Worm (Caenorhabditis elegans) whole organism, midembryonic: ENCODE data around the gene F18G5.6.

Source experiments
- T22C8.4 ChIP-seq: fragments of 200-800 bp; sonication (Bioruptor generic); IDR thresholded peaks from 2 replicates; pipeline ENCODE4 v1.3.6; 2022; ENCODE audit warnings: missing genetic modification characterization, missing compliant biosample characterization
- flt-1 ChIP-seq: fragments of 200-800 bp; sonication (Bioruptor generic); IDR thresholded peaks from 2 replicates; pipeline ENCODE4 v1.3.6; 2022; ENCODE audit warnings: missing genetic modification characterization, missing compliant biosample characterization
- med-1 ChIP-seq: sonication (generic microtip); optimal IDR thresholded peaks from 2 replicates; lab custom pipeline; 2017; ENCODE audit warnings: missing genetic modification characterization, mild to moderate bottlenecking, missing compliant biosample characterization, antibody characterized with exemption, missing genetic modification reagents; ENCODE audit not compliant: insufficient read depth
- tab-1 ChIP-seq: fragments of 200-800 bp; sonication (Bioruptor generic); IDR thresholded peaks from 2 replicates; pipeline ENCODE4 v1.3.6; 2022; ENCODE audit warnings: missing genetic modification characterization, missing compliant biosample characterization
- ztf-23 ChIP-seq: fragments of 200-800 bp; sonication (Bioruptor generic); IDR thresholded peaks from 2 replicates; pipeline ENCODE4 v1.3.6; 2022; ENCODE audit warnings: missing genetic modification reagents, missing genetic modification characterization, missing compliant biosample characterization
- ztf-29 ChIP-seq: fragments of 200-800 bp; sonication (Bioruptor generic); IDR thresholded peaks from 2 replicates; pipeline ENCODE4 v1.3.6; 2022; ENCODE audit warnings: missing genetic modification reagents, missing genetic modification characterization, missing compliant biosample characterization

DNA sequence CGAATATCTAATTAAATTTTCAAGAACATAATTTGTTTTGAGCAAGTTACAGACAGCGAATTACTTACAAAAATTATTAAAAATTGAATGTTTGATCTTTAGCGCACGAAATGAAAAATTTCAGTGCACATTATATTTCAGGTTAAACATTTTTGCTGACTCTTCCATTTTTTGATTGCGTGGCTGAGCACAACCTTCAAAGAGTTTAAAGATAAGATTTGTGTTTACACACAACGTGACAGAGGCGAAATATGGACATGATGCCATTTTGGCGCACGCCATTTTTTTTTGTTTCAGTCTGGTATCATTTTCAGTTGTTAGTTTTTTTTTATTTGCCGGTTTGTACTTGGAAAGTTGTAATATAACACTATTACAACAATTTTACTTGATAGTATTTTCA, 51.5 kb downstream of the F18G5.6 start:
- TF ChIP-seq flt-1 (no peak), tab-1 (GFP tag; lab: Robert Waterston, UW) (no peak), ztf-23 (no peak), med-1 (GFP tag; lab: Kevin White, UChicago) (no peak), ztf-29 (GFP tag; lab: Robert Waterston, UW) (no peak), T22C8.4 (GFP tag; lab: Robert Waterston, UW) (no peak)
